Worm (Caenorhabditis elegans): Measurements from ENCODE around the gene gmpr-1.

gmpr-1 gene

DNA sequence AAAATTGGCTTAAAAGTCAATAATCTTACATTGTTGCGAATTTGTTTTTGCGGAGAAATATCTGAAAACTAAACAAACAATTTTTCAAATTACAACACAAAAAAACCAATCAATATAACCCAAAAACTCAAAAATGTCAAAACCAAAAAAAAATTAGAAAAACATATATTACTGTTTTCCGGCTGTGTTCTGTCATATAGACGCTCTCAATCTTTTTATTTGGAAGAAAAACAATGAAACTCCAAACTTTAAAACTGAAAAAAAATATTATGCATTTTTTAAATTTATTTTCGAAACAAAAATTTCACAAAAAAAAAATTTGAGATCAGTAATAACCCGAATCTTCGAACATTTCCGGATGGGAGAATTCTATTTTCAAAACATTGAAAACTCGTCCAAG is 48.5 kb downstream of the gmpr-1 start, which contains the start of gene R02D1.2:
Gene R02D1.2, minus strand, starts transcription at position 101 of the 400 bp plus-strand sequence.
- no peak for TF ChIP-seq ceh-44 (GFP tag; IDR thresholded peaks at IDR 0.05)
- no peak for TF ChIP-seq nhr-111 (GFP tag; optimal IDR thresholded peaks at IDR 0.05)
- no peak for TF ChIP-seq Y105C5A.15 (GFP tag; IDR thresholded peaks at IDR 0.05)
- TF ChIP-seq dmd-9 (GFP tag; IDR thresholded peaks at IDR 0.05), result no peak
- no peak for TF ChIP-seq nhr-11 (tag; optimal IDR thresholded peaks at IDR 0.05)
- no peak for TF ChIP-seq mdl-1 (tag; optimal IDR thresholded peaks at IDR 0.05)

DNA sequence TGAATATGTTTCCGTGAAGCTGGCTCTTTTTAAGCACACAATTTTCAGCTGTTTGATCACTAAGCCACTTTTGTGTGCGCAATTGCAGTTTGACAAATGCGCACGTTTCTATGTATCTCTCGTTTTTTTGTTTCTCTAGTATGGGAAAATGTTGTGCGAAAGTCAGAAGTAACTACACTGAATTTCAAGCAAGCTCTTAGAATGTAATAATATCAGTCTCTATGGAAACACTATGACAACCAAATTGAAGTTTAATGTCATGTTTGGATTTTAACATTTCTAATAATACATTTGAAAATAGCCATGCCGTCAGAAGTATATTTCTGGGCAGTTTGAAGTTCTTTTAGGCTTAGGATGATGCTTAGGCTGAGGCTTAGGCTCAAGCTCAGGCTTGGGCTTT is 51.3 kb downstream of the gmpr-1 start, which contains the start of gene ZC132.9:
Gene ZC132.9, minus strand, starts transcription at position 101 of the 400 bp plus-strand sequence.
- TF ChIP-seq nhr-237 (tag; optimal IDR thresholded peaks at IDR 0.05) (no peak), lin-29 (GFP tag; IDR thresholded peaks at IDR 0.05) (no peak), php-3 (GFP tag; IDR thresholded peaks at IDR 0.05) (no peak), cey-2 (tag; optimal IDR thresholded peaks at IDR 0.05; ENCODE audit: borderline replicate concordance, insufficient read depth) (no peak), pha-4 (GFP tag; IDR thresholded peaks at IDR 0.05) (no peak), pha-4 (tag; optimal IDR thresholded peaks at IDR 0.05) (no peak), Y5F2A.4 (GFP tag; optimal IDR thresholded peaks at IDR 0.05) (no peak), Y105C5A.15 (GFP tag; IDR thresholded peaks at IDR 0.05) (no peak), nhr-6 (tag; optimal IDR thresholded peaks at IDR 0.05) (no peak), daf-8 (GFP tag; IDR thresholded peaks at IDR 0.05) (no peak), nhr-111 (GFP tag; optimal IDR thresholded peaks at IDR 0.05) (no peak), nhr-76 (tag; optimal IDR thresholded peaks at IDR 0.05) (no peak), mxl-2 (GFP tag; conservative IDR thresholded peaks at IDR 0.05) (no peak)
